Worm (Caenorhabditis elegans) whole organism, midembryonic: Measurements from ENCODE around the gene ugt-30.

Experiments
- cog-1 ChIP-seq: sonication (generic microtip); optimal IDR thresholded peaks from 2 replicates; lab custom pipeline; 2016; ENCODE audit warnings: missing genetic modification characterization, missing compliant biosample characterization
- flt-1 ChIP-seq: fragments of 200-800 bp; sonication (Bioruptor generic); IDR thresholded peaks from 2 replicates; pipeline ENCODE4 v1.3.6; 2022; ENCODE audit warnings: missing genetic modification characterization, missing compliant biosample characterization
- klf-2 ChIP-seq: fragments of 200-800 bp; sonication (Bioruptor generic); conservative IDR thresholded peaks from 2 replicates; pipeline ENCODE4 v1.3.6; 2022; ENCODE audit warnings: missing genetic modification reagents, missing genetic modification characterization, missing compliant biosample characterization
- med-1 ChIP-seq: sonication (generic microtip); optimal IDR thresholded peaks from 2 replicates; lab custom pipeline; 2017; ENCODE audit warnings: missing genetic modification characterization, mild to moderate bottlenecking, missing compliant biosample characterization, antibody characterized with exemption, missing genetic modification reagents; ENCODE audit not compliant: insufficient read depth
- tab-1 ChIP-seq: fragments of 200-800 bp; sonication (Bioruptor generic); IDR thresholded peaks from 2 replicates; pipeline ENCODE4 v1.3.6; 2022; ENCODE audit warnings: missing genetic modification characterization, missing compliant biosample characterization
- ztf-23 ChIP-seq: fragments of 200-800 bp; sonication (Bioruptor generic); IDR thresholded peaks from 2 replicates; pipeline ENCODE4 v1.3.6; 2022; ENCODE audit warnings: missing genetic modification reagents, missing genetic modification characterization, missing compliant biosample characterization

DNA sequence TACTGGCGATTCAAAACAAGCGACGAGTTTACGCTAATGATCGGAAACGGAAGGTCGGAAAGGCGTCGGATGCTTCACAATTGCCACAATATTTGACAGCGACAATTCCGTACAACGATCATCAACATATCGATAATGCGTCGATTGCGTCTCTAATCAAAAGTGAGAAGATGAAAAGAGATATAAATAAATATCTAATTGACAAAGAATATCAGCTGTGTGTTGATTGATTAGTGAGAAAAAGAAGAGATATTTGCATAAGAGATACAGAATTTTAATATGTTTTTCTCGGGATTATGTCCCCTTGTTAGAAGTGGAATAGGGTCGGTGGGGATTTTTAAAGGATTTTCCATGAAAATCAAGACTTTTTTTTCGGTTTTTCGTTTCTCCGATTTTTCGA is 46.5 kb downstream of the ugt-30 start:
- TF ChIP-seq cog-1 (tag; lab: Kevin White, UChicago): no peak
- no peak for TF ChIP-seq klf-2
- TF ChIP-seq med-1: no peak
- no peak for TF ChIP-seq flt-1 (GFP tag; lab: Robert Waterston, UW)
- no peak for TF ChIP-seq tab-1 (GFP tag; lab: Robert Waterston, UW)
- no peak for TF ChIP-seq ztf-23
